Worm (Caenorhabditis elegans): ENCODE data around the gene W02F12.2.

ce11 chrV:6657532-6658259 is 39.8 kb downstream of the W02F12.2 start:
- no peak for TF ChIP-seq ama-1 (optimal IDR thresholded peaks at IDR 0.05)
- TF ChIP-seq ceh-82 (tag; optimal IDR thresholded peaks at IDR 0.05) = no peak
